Worm (Caenorhabditis elegans): Measurements from ENCODE around the gene col-80.

Gene col-80

DNA sequence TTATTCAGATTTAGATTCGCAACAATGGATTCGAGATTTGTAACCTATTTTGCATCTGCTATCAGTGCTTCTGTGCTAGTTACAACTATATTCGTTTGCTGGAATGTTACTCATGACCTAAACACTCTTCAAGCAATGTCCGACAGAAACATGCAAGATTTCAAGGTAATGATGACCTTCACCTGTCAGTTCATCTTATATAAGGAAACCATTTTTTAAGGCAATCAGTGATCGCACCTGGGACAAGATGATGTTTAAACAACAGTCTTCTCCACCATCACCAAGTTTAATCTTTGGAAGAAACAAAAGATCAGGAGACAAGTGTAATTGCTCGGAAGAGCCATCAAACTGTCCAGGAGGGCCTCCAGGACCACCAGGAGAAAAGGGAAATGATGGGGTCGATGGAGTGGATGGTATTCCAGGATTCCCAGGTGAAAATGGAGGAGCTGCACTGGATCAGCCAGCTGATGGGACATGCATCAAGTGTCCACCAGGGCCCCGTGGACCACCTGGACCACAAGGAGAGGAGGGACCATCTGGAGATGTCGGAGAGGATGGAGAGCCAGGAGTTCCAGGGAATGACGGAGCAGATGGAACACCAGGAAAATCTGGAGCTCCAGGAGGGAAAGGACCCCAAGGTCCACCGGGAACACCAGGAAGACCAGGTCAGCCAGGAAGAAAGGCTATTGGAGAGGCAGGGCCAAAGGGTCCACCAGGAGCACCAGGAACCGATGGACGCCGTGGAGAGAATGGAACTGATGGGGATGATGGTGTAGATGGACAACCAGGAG lies 3.2 kb upstream of the col-80 start, which contains the start of gene col-79:
col-79 (plus strand) TSS at position 20 of the 791 bp plus-strand sequence.
- TF ChIP-seq unc-62 (GFP tag; optimal IDR thresholded peaks at IDR 0.05): no peak

DNA sequence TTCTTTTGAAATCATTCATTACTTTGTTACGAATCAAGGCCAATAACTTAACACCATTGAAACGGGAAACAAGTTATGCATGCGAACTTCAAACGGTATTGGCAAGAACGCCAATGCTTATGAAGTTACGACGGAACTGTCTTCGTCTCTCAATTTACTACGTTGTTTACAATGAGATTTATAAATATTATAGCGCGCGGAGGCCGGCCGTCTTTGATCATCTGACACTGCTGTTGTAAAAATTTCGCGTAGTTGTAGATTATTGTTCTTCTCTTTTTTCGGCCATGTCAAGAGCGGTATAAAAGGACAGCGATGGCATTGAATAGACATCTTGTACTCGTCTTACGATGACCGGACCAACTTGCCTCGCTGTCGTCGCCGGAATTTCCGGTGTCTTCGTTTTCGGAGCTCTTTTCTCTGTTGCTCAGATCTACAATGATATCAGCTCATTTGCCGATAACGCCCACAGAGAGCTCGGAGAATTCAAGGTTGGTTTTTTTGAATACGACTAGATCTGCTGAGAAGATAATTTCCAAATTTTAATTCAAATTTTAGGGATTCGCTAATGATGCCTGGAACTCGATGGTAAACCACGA lies 2.3 kb upstream of the col-80 start, which contains the start of gene col-39:
col-39 (plus strand) TSS at position 342 of the 596 bp plus-strand sequence.
- no peak for TF ChIP-seq unc-62 (GFP tag; optimal IDR thresholded peaks at IDR 0.05)

DNA sequence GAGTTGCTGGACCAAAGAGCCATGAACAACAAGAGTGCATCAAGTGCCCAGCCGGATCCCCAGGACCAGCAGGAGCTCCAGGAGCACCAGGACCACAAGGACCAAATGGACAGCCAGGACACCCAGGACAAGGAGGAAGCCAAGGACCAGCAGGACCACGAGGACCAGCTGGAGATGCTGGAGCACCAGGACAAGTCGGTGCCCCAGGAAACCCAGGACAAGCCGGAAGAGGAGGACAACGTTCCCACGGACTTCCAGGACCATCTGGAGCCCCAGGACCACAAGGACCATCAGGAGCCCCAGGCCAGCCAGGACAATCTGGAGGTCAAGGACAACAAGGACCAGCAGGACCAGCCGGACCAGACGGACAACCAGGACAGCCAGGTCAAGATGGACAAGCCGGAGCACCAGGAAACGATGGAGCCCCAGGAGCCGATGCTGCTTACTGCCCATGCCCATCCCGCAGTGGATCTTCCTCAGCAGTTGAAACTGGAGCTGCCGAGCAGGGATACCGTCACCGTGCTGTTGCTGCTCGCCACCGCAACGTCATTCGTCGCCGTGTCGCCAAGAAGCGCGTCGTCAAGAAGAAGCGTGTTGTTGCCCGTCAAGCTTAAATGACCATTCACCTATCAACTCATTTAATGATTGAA lies 1.5 kb upstream of the col-80 start:
- no peak for TF ChIP-seq unc-62 (GFP tag; optimal IDR thresholded peaks at IDR 0.05)

DNA sequence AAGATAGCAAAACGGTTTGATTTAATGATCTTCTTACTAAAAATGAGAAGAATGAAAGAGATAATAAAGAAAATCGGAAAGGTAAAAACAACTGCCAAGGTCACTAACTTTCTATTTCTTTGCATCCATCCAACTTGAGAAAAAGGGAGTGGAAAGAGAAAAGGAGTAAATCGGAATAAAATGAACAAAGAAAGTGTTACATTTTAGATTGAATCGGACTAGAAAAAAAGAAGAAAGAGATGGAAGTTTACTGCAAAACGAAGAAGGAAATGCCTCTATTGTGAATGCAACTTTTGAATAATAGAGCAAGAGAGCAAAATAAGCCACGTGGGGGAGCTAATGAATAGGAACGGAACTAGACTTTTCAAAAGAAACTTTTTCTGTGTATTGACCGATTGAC lies 963 bp upstream of the col-80 start:
- no peak for TF ChIP-seq unc-62 (GFP tag; optimal IDR thresholded peaks at IDR 0.05)

DNA sequence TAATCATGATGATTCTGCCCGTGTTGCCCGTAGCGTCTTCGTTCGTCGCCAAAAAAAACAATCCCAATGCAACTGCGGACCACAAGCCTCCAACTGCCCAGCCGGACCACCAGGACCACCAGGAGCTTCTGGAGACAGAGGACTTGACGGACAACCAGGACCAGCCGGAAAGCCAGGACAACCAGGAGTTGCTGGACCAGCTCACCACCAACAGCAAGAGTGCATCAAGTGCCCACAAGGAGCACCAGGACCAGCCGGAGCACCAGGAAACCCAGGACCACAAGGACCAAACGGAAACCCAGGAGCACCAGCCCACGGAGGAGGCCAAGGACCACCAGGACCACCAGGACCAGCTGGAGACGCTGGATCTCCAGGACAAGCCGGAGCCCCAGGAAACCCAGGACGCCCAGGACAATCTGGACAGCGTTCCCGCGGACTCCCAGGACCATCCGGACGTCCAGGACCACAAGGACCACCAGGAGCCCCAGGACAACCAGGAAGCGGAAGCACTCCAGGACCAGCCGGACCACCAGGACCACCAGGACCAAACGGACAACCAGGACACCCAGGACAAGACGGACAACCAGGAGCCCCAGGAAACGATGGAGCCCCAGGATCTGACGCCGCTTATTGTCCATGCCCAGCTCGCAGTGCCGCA lies 567 bp downstream of the col-80 start:
- no peak for TF ChIP-seq unc-62 (GFP tag; optimal IDR thresholded peaks at IDR 0.05)

DNA sequence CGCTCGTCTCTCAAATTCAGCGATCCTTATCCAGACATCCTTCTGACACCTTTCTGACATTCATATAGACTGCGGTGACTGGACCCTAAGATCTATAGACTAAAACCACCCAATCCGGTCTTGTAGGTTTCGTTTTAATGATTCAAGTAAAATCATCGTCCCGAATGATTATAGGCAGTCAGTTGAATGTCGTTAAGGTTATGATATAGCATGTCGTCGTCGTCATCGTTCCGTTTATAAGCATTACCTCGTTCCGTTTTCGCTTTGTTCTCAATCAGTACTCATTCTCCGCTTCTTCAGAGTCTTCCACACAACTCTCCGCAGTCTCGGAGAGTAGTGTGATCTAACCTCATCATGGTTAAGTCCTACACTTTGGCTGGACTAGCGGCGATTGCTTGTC lies 1.7 kb downstream of the col-80 start, which contains the start of gene bli-1:
bli-1 (plus strand) TSS at position 301 of the 400 bp plus-strand sequence.
- TF ChIP-seq unc-62 (GFP tag; optimal IDR thresholded peaks at IDR 0.05): no peak

DNA sequence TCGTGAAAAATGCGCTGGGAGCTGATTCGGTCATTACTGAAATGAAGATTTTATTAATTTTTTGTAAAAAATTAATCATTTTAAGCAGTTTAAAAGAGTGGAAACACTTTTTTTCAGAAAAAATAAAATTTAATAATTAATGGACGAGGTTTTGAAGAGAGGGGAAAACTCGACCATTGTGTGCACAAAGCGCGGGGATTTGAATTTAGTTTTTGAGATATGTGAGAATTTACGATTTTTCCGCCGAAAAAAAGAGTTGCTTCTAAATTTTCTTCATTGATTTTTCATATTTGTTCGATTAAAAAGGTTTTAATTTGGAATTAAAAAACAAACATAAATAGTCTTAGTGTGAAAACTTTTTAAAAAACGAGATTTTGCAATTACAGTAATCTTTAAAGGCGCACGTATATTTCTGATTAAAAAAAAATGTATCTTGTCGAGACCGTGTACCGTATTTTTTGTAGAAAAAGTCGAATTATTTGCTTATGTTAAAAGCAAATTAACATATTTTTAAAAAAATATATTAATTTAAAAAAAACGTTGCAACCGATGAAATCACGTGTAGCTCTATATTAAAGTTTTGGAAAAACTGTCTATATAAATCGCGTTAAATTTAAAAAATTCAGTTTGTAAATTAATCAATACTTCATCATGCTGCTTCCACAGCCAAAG lies 7.4 kb downstream of the col-80 start, which contains the start of the genes dph-2 and C09G5.7:
dph-2 (minus strand) TSS at position 36 of the 672 bp plus-strand sequence.
C09G5.7 (plus strand) TSS at position 622 of the 672 bp plus-strand sequence.
- no peak for TF ChIP-seq unc-62 (GFP tag; optimal IDR thresholded peaks at IDR 0.05)

DNA sequence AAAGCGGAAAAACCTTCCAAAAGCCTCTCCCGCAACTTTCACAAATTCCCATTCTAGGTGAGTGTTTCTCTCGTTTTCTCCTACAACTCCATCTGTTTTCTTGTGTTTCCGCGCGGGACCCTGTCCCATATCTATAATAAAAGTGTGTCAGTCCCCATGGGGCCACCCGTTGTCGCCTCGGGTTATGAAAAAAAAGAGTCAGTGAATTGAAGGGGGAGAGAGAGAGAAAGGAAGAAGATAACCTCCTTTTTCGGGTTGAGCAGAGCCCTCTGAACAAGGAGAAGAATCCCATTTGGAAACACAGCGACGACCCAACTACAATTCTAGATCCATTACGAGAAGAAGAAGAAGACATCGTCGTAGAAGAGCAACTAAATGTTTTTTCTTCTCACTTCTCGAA lies 10.1 kb downstream of the col-80 start, which contains the start of gene C09G5.13:
C09G5.13 (plus strand) TSS at position 301 of the 400 bp plus-strand sequence.
- no peak for TF ChIP-seq unc-62 (GFP tag; optimal IDR thresholded peaks at IDR 0.05)

DNA sequence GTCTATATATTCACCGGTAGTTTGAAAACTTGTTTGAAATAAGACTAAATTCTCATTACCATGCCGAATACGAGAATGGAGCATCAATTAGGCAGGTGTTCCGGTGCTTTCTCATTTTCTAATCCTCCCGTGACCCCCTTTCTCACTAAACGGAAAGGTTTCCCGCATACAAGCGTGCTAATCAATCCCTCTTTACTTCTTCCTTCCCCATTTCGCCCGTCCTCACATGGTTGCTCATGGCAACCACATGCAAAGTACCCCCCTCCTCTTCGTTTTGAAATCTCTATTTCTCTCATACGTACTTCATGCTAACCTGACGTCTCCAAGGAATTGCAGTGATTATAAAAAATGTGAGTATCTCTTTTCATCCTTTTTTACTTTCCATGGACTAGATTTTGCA lies 12.9 kb downstream of the col-80 start, which contains the start of gene mks-5:
mks-5 (plus strand) TSS at position 301 of the 400 bp plus-strand sequence.
- TF ChIP-seq unc-62 (GFP tag; optimal IDR thresholded peaks at IDR 0.05): no peak

DNA sequence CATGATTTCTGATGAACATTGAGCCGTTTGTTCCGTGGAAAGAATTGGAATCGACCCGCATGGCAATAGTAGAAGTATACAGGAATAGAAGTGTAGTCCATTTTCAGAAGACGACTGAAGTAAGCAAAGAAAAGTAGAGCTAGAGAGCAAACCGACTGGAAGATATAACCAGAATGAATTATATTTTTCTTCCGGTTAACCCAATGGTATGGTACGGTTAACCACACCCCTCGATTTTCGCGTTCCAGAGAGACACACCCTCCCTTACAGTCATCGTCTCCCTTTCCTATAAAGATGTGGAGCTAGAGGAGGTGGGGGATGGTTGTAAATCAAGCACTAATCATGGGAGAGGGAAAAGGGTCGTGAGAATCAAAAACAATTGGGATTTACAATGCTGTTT lies 16.1 kb downstream of the col-80 start, which contains the start of gene C09G5.14:
C09G5.14 (minus strand) TSS at position 101 of the 400 bp plus-strand sequence.
- no peak for TF ChIP-seq unc-62 (GFP tag; optimal IDR thresholded peaks at IDR 0.05)

DNA sequence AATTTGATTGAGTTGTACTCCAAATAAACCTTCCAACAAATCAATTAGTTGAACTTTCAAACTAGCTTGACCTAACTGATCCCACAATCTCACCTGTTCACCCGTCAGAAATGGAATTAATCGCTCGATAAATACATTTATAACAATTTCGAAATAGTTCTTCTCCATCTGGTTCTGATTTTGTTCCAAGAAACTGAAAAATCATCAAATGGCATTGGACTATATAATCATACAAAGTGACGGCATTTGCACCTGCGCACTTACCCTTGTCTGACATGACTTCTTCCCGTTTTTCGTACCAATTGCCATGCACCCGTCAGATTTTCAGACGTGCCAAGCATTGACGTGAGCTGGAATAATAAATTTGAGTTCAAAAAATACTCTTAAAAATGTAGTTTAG lies 23.7 kb downstream of the col-80 start:
- TF ChIP-seq unc-62 (GFP tag; optimal IDR thresholded peaks at IDR 0.05): no peak

DNA sequence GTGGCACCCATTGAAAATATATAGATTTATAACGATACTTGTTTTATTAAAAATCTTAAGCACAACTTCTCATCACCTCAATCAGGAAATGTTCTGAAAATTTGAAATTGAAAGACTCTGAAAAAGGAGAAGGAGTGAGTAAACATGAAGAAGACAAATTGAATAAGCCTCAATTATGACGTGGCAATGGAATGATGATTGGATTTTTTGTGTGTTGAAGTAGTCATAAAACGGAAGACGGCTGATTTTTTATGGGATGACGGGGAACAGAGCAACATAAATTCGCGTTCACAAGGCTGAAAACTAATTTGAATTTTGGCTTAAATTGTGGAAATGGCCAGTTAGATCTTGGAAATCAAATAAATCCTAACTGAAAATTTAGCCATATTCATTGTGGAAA lies 24.6 kb downstream of the col-80 start, which contains the start of gene glb-12:
glb-12 (minus strand) TSS at position 101 of the 400 bp plus-strand sequence.
- TF ChIP-seq unc-62 (GFP tag; optimal IDR thresholded peaks at IDR 0.05): no peak

DNA sequence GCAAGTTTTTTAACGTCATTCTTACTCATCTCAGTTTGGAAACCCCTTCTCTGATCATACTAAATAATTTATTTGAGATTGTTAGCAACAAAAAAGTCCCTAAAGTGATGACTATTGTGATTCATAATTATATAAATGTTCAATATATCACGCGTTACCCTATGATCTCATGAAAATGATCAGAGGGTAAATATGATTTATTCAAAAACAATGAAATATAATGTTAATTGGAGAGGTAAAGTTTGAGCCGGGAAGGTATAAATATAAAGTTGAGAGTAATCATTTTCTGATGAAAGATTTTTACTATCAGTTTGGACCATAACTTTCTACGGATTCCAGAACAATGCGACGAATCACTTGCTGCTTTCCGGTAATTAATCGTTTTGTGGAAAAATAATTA lies 30.1 kb downstream of the col-80 start, which contains the start of gene C52A11.3:
C52A11.3 (plus strand) TSS at position 301 of the 400 bp plus-strand sequence.
- no peak for TF ChIP-seq unc-62 (GFP tag; optimal IDR thresholded peaks at IDR 0.05)

DNA sequence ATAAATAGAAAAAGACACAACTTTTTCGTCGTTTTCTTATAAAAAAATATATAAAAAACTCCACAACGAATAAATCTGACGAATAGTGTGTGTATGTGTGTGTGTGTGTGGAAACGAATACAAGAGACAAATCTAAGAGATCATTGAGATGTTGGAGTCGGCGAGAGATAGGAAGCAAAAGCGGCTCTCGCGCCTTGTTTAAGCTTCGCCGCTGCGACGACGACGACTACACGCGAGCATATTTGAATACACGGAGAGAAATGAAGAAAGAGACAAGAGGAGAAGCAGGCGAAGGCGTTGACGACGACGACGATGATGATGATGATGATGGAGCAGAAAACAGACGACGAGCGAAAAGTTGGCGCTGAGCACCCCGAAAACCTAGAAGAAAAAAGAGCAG lies 37.8 kb downstream of the col-80 start:
- no peak for TF ChIP-seq unc-62 (GFP tag; optimal IDR thresholded peaks at IDR 0.05)

DNA sequence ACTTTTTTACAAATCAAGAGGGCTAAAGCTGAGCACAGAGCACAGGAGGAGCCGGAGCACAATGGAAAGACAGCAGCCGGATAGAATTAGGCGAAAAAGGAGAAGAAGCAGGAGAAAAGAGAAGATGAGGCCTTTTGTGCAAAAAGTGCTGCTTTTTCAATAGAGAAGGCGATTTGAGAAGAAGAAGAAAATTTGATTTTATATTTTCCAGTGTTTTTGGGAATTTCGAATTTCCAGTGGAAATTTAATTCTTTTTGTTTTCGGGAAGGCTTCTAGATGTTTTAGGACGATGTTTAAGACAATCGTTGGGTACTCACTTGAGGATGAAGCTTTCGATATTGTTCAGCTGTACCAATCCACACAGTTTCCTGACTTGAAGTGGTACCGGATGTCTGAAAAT lies 46.7 kb downstream of the col-80 start:
- TF ChIP-seq unc-62 (GFP tag; optimal IDR thresholded peaks at IDR 0.05): no peak
